Worm (Caenorhabditis elegans) whole organism, L4 larva: Measurements from ENCODE around the gene H04M03.11.

Source experiments
- aly-2 ChIP-seq: sonication (generic microtip); optimal IDR thresholded peaks from 2 replicates; lab custom pipeline; 2018; ENCODE audit warnings: missing biosample characterization, missing genetic modification characterization
- ama-1 ChIP-seq: fragments of 150-350 bp; optimal IDR thresholded peaks from 2 replicates; lab custom pipeline; 2014; ENCODE audit warnings: inconsistent platforms, mixed read lengths
- ces-1 ChIP-seq: fragments of 150-350 bp; sonication (generic microtip); optimal IDR thresholded peaks from 4 replicates; lab custom pipeline; 2014; ENCODE audit warnings: missing biosample characterization, missing genetic modification reagents, missing genetic modification characterization
- daf-19 ChIP-seq: fragments of 200-800 bp; sonication (Bioruptor generic); conservative IDR thresholded peaks from 2 replicates; pipeline ENCODE4 v1.3.6; 2022; ENCODE audit warnings: missing genetic modification characterization, missing compliant biosample characterization
- fos-1 ChIP-seq: fragments of 150-350 bp; optimal IDR thresholded peaks from 2 replicates; lab custom pipeline; 2014; ENCODE audit warnings: missing biosample characterization, missing genetic modification characterization
- hif-1 ChIP-seq, 2 experiments: sonication (generic microtip); optimal IDR thresholded peaks; 2 replicates each; lab custom pipeline; 2016 to 2017; ENCODE audit warnings: missing compliant biosample characterization in 2 of 2, missing genetic modification characterization in 2 of 2, missing genetic modification reagents in 2 of 2, missing genotype in 2 of 2, mild to moderate bottlenecking in 1 of 2
- lin-13 ChIP-seq: fragments of 150-350 bp; optimal IDR thresholded peaks from 2 replicates; lab custom pipeline; 2014; ENCODE audit warnings: missing biosample characterization, missing genetic modification reagents, missing genetic modification characterization
- lin-38 ChIP-seq: fragments of 200-800 bp; sonication (Bioruptor generic); IDR thresholded peaks from 2 replicates; pipeline ENCODE4 v1.3.6; 2022; ENCODE audit warnings: missing genetic modification reagents, missing genetic modification characterization, missing compliant biosample characterization
- mdl-1 ChIP-seq, 2 experiments: fragments of 150-350 bp in 1 of 2; sonication (generic microtip) in 1 of 2; optimal IDR thresholded peaks; 2 replicates each; lab custom pipeline; 2014 to 2017; ENCODE audit warnings: missing biosample characterization in 2 of 2, missing genetic modification characterization in 2 of 2
- nhr-77 ChIP-seq: fragments of 150-350 bp; optimal IDR thresholded peaks from 2 replicates; lab custom pipeline; 2014; ENCODE audit warnings: missing biosample characterization, missing genetic modification characterization
- pha-4 ChIP-seq, 2 experiments: fragments of 150-350 bp in 1 of 2; fragments of 200-800 bp in 1 of 2; sonication (Bioruptor generic) in 1 of 2; IDR thresholded peaks in 1 of 2; optimal IDR thresholded peaks in 1 of 2; 2 replicates each; pipeline versions ENCODE4 v1.3.6 to Lab custom; 2014 to 2022; ENCODE audit warnings: missing genetic modification characterization in 2 of 2, missing genetic modification reagents in 2 of 2, missing biosample characterization in 1 of 2, missing compliant biosample characterization in 1 of 2
- pqm-1 ChIP-seq: sonication (generic microtip); optimal IDR thresholded peaks from 2 replicates; lab custom pipeline; 2017; ENCODE audit warnings: missing biosample characterization, missing genetic modification characterization
- ztf-11 ChIP-seq: fragments of 150-350 bp; optimal IDR thresholded peaks from 2 replicates; lab custom pipeline; 2014; ENCODE audit warnings: missing biosample characterization, missing genetic modification characterization

ce11 chrIV:5859876-5860275, 24.5 kb downstream of the H04M03.11 start, which contains the start of gene C06E7.4:
- no peak for TF ChIP-seq nhr-77 (tag; lab: Kevin White, UChicago)
- no peak for TF ChIP-seq fos-1 (tag; lab: Kevin White, UChicago)
- TF ChIP-seq mdl-1 (tag; optimal IDR thresholded peaks at IDR 0.05; lab: Kevin White, UChicago): no peak
- TF ChIP-seq ces-1 (GFP tag; lab: Kevin White, UChicago): no peak
- no peak for TF ChIP-seq lin-13
- TF ChIP-seq ztf-11 (tag; lab: Kevin White, UChicago): no peak
- no peak for TF ChIP-seq daf-19 (GFP tag; lab: Robert Waterston, UW)
- TF ChIP-seq pha-4 (GFP tag; IDR thresholded peaks at IDR 0.05; lab: Robert Waterston, UW): no peak
- TF ChIP-seq pha-4 (tag; optimal IDR thresholded peaks at IDR 0.05; lab: Kevin White, UChicago): no peak
- no peak for TF ChIP-seq hif-1 (tag; optimal IDR thresholded peaks at IDR 0.05; lab: Kevin White, UChicago)
- TF ChIP-seq lin-38: no peak
- TF ChIP-seq ama-1: no peak
- no peak for TF ChIP-seq pqm-1
- no peak for TF ChIP-seq aly-2 (tag; lab: Kevin White, UChicago)
